Fruit fly (Drosophila melanogaster) whole organism, embryonic: ENCODE results near the gene CG11085.

Experiments
- Abd-B ChIP-seq: fragments of 200-800 bp; sonication (Bioruptor generic); optimal IDR thresholded peaks from 2 replicates; lab custom pipeline; 2018; ENCODE audit warnings: missing biosample characterization, mild to moderate bottlenecking, missing genetic modification characterization, moderate library complexity
- BEAF-32 ChIP-seq: fragments of 200-800 bp; sonication (Bioruptor generic); optimal IDR thresholded peaks from 3 replicates; lab custom pipeline; 2017; ENCODE audit warnings: missing biosample characterization, missing genetic modification characterization, mild to moderate bottlenecking, moderate library complexity, missing genetic modification reagents
- Bgb ChIP-seq: fragments of 200-800 bp; sonication (Bioruptor generic); IDR thresholded peaks from 2 replicates; pipeline ENCODE4 v1.3.6; 2022; ENCODE audit warnings: missing biosample characterization, missing genetic modification characterization; ENCODE audit not compliant: partially characterized antibody
- CG10147 ChIP-seq: fragments of 200-800 bp; sonication (Bioruptor generic); optimal IDR thresholded peaks from 2 replicates; lab custom pipeline; 2019; ENCODE audit warnings: missing biosample characterization, mild to moderate bottlenecking, missing genetic modification characterization, moderate library complexity
- CG10267 ChIP-seq: fragments of 200-800 bp; sonication (Bioruptor generic); optimal IDR thresholded peaks from 2 replicates; lab custom pipeline; 2018; ENCODE audit warnings: missing biosample characterization, mild to moderate bottlenecking, missing genetic modification characterization, moderate library complexity
- CG10366 ChIP-seq: fragments of 200-800 bp; sonication (Bioruptor generic); IDR thresholded peaks from 2 replicates; pipeline ENCODE4 v1.3.6; 2022; ENCODE audit warnings: missing biosample characterization, missing genetic modification characterization
- CG11398 ChIP-seq: fragments of 200-800 bp; sonication (Bioruptor generic); optimal IDR thresholded peaks from 2 replicates; lab custom pipeline; 2016; ENCODE audit warnings: missing biosample characterization, missing genetic modification characterization
- CG11504 ChIP-seq: fragments of 200-800 bp; sonication (Bioruptor generic); optimal IDR thresholded peaks from 3 replicates; lab custom pipeline; 2019; ENCODE audit warnings: missing biosample characterization, mild to moderate bottlenecking, missing genetic modification characterization, moderate library complexity
- CG11560 ChIP-seq: fragments of 200-800 bp; sonication (Bioruptor generic); IDR thresholded peaks from 3 replicates; pipeline ENCODE4 v1.3.6; 2022; ENCODE audit warnings: missing biosample characterization, missing genetic modification characterization
- CG12071 ChIP-seq: fragments of 200-800 bp; sonication (Bioruptor generic); optimal IDR thresholded peaks from 3 replicates; lab custom pipeline; 2018; ENCODE audit warnings: missing biosample characterization, mild to moderate bottlenecking, missing genetic modification characterization
- CG12391 ChIP-seq: fragments of 200-800 bp; sonication (Bioruptor generic); optimal IDR thresholded peaks from 3 replicates; lab custom pipeline; 2018; ENCODE audit warnings: missing biosample characterization, mild to moderate bottlenecking, missing genetic modification characterization, moderate library complexity
- CG13287 ChIP-seq: fragments of 200-800 bp; sonication (Bioruptor generic); IDR thresholded peaks from 2 replicates; pipeline ENCODE4 v1.3.6; 2022; ENCODE audit warnings: missing biosample characterization, missing genetic modification characterization; ENCODE audit not compliant: partially characterized antibody
- CG14014 ChIP-seq: fragments of 200-800 bp; sonication (Bioruptor generic); IDR thresholded peaks from 2 replicates; pipeline ENCODE4 v1.3.6; 2022; ENCODE audit warnings: missing biosample characterization, missing genetic modification characterization
- CG17186 ChIP-seq: fragments of 200-800 bp; sonication (Bioruptor generic); optimal IDR thresholded peaks from 3 replicates; lab custom pipeline; 2017; ENCODE audit warnings: missing biosample characterization, missing genetic modification reagents, missing genetic modification characterization
- CG18599 ChIP-seq: fragments of 200-800 bp; sonication (Bioruptor generic); optimal IDR thresholded peaks from 3 replicates; lab custom pipeline; 2017; ENCODE audit warnings: missing biosample characterization, missing genetic modification characterization, mild to moderate bottlenecking, moderate library complexity, missing genetic modification reagents
- CG2120 ChIP-seq: fragments of 200-800 bp; sonication (Bioruptor generic); optimal IDR thresholded peaks from 3 replicates; lab custom pipeline; 2016; ENCODE audit warnings: missing biosample characterization, missing genetic modification characterization
- CG3995 ChIP-seq: fragments of 200-800 bp; sonication (Bioruptor generic); optimal IDR thresholded peaks from 3 replicates; lab custom pipeline; 2016; ENCODE audit warnings: missing biosample characterization, missing genetic modification characterization
- CG4820 ChIP-seq: fragments of 200-800 bp; sonication (Bioruptor generic); optimal IDR thresholded peaks from 3 replicates; lab custom pipeline; 2016; ENCODE audit warnings: missing biosample characterization, missing genetic modification characterization
- CG6791 ChIP-seq: fragments of 200-800 bp; sonication (Bioruptor generic); IDR thresholded peaks from 3 replicates; pipeline ENCODE4 v1.3.6; 2022; ENCODE audit warnings: missing biosample characterization, missing genetic modification characterization; ENCODE audit not compliant: partially characterized antibody
- CG9932 ChIP-seq: fragments of 200-800 bp; sonication (Bioruptor generic); IDR thresholded peaks from 2 replicates; pipeline ENCODE4 v1.3.6; 2022; ENCODE audit warnings: missing biosample characterization, missing genetic modification characterization
- CTCF ChIP-seq: fragments of 200-800 bp; sonication (Bioruptor generic); optimal IDR thresholded peaks from 2 replicates; lab custom pipeline; 2017; ENCODE audit warnings: missing biosample characterization, mild to moderate bottlenecking, missing genetic modification characterization, moderate library complexity
- D ChIP-seq, 2 experiments: fragments of 200-800 bp in 1 of 2; fragments of >200 bp in 1 of 2; sonication (Bioruptor generic) in 1 of 2; optimal IDR thresholded peaks; 2 replicates in 1 of 2; 3 replicates in 1 of 2; lab custom pipeline; 2017; ENCODE audit warnings: mild to moderate bottlenecking in 1 of 2, missing biosample characterization in 1 of 2, missing genetic modification characterization in 1 of 2, missing genetic modification reagents in 1 of 2
- Dll ChIP-seq: fragments of 200-800 bp; sonication (Bioruptor generic); IDR thresholded peaks from 4 replicates; pipeline ENCODE4 v1.3.6; 2022; ENCODE audit warnings: missing biosample characterization, missing genetic modification characterization; ENCODE audit not compliant: partially characterized antibody
- Hmr ChIP-seq: fragments of 200-800 bp; sonication (Bioruptor generic); optimal IDR thresholded peaks from 3 replicates; lab custom pipeline; 2017; ENCODE audit warnings: mild to moderate bottlenecking, missing biosample characterization, missing genetic modification reagents, missing genetic modification characterization
- Max ChIP-seq: fragments of 200-800 bp; sonication (Bioruptor generic); optimal IDR thresholded peaks from 2 replicates; lab custom pipeline; 2016; ENCODE audit warnings: missing biosample characterization, mild to moderate bottlenecking, missing genetic modification characterization
- Rfx ChIP-seq: fragments of 200-800 bp; sonication (Bioruptor generic); IDR thresholded peaks from 2 replicates; pipeline ENCODE4 v1.3.6; 2022; ENCODE audit warnings: missing biosample characterization, missing genetic modification characterization
- Scr ChIP-seq: fragments of 200-800 bp; sonication (Bioruptor generic); IDR thresholded peaks from 2 replicates; pipeline ENCODE4 v1.3.6; 2022; ENCODE audit warnings: missing biosample characterization, missing genetic modification characterization; ENCODE audit not compliant: partially characterized antibody
- Vsx1 ChIP-seq: fragments of 200-800 bp; sonication (Bioruptor generic); optimal IDR thresholded peaks from 2 replicates; lab custom pipeline; 2017; ENCODE audit warnings: missing biosample characterization, mild to moderate bottlenecking, missing genetic modification characterization, missing genetic modification reagents
- ac ChIP-seq: fragments of 200-800 bp; sonication (Bioruptor generic); optimal IDR thresholded peaks from 3 replicates; lab custom pipeline; 2017; ENCODE audit warnings: missing biosample characterization, mild to moderate bottlenecking, missing genetic modification characterization
- chm ChIP-seq: fragments of 200-800 bp; sonication (Bioruptor generic); IDR thresholded peaks from 2 replicates; pipeline ENCODE4 v1.3.6; 2022; ENCODE audit warnings: missing biosample characterization, missing genetic modification characterization
- corto ChIP-seq: fragments of 200-800 bp; sonication (Bioruptor generic); optimal IDR thresholded peaks from 2 replicates; lab custom pipeline; 2016; ENCODE audit warnings: missing biosample characterization, mild to moderate bottlenecking, missing genetic modification characterization, moderate library complexity
- gfzf ChIP-seq: fragments of 200-800 bp; sonication (Bioruptor generic); optimal IDR thresholded peaks from 2 replicates; lab custom pipeline; 2016; ENCODE audit warnings: missing biosample characterization, mild to moderate bottlenecking, missing genetic modification characterization, moderate library complexity
- grn ChIP-seq: fragments of 200-800 bp; sonication (Bioruptor generic); optimal IDR thresholded peaks from 3 replicates; lab custom pipeline; 2017; ENCODE audit warnings: missing biosample characterization, missing genetic modification characterization
- hkb ChIP-seq, 2 experiments: fragments of 200-800 bp in 1 of 2; fragments of >200 bp in 1 of 2; sonication (Bioruptor generic) in 1 of 2; IDR thresholded peaks in 1 of 2; optimal IDR thresholded peaks in 1 of 2; 2 replicates each; pipeline versions ENCODE4 v1.3.6 to Lab custom; 2017 to 2022; ENCODE audit warnings: missing biosample characterization in 1 of 2, missing genetic modification characterization in 1 of 2
- lab ChIP-seq: fragments of 200-800 bp; sonication (Bioruptor generic); optimal IDR thresholded peaks from 3 replicates; lab custom pipeline; 2017; ENCODE audit warnings: missing biosample characterization, missing genetic modification characterization, mild to moderate bottlenecking, moderate library complexity, missing genetic modification reagents
- mam ChIP-seq: fragments of 200-800 bp; sonication (Bioruptor generic); optimal IDR thresholded peaks from 3 replicates; lab custom pipeline; 2016; ENCODE audit warnings: missing biosample characterization, missing genetic modification characterization
- mirr ChIP-seq: fragments of 200-800 bp; sonication (Bioruptor generic); optimal IDR thresholded peaks from 3 replicates; lab custom pipeline; 2018; ENCODE audit warnings: missing biosample characterization, mild to moderate bottlenecking, missing genetic modification characterization
- pfk ChIP-seq: fragments of 200-800 bp; sonication (Bioruptor generic); optimal IDR thresholded peaks from 2 replicates; lab custom pipeline; 2018; ENCODE audit warnings: missing biosample characterization, mild to moderate bottlenecking, missing genetic modification characterization, moderate library complexity
- phol ChIP-seq: fragments of 200-800 bp; sonication (Bioruptor generic); optimal IDR thresholded peaks from 3 replicates; lab custom pipeline; 2018; ENCODE audit warnings: missing biosample characterization, mild to moderate bottlenecking, missing genetic modification characterization, moderate library complexity
- pita ChIP-seq: fragments of 200-800 bp; sonication (Bioruptor generic); optimal IDR thresholded peaks from 2 replicates; lab custom pipeline; 2017; ENCODE audit warnings: missing biosample characterization, mild to moderate bottlenecking, missing genetic modification characterization
- ranshi ChIP-seq: fragments of 200-800 bp; sonication (Bioruptor generic); IDR thresholded peaks from 2 replicates; pipeline ENCODE4 v1.3.6; 2022; ENCODE audit warnings: missing biosample characterization, missing genetic modification characterization
- rib ChIP-seq: fragments of 200-800 bp; sonication (Bioruptor generic); IDR thresholded peaks from 2 replicates; pipeline ENCODE4 v1.3.6; 2022; ENCODE audit warnings: missing biosample characterization, missing genetic modification characterization
- row ChIP-seq: fragments of 200-800 bp; sonication (Bioruptor generic); IDR thresholded peaks from 3 replicates; pipeline ENCODE4 v1.3.6; 2022; ENCODE audit warnings: missing biosample characterization, missing genetic modification characterization
- salm ChIP-seq: fragments of 200-800 bp; sonication (Bioruptor generic); optimal IDR thresholded peaks from 2 replicates; lab custom pipeline; 2018; ENCODE audit warnings: missing biosample characterization, mild to moderate bottlenecking, missing genetic modification characterization
- seq ChIP-seq: fragments of 200-800 bp; sonication (Bioruptor generic); IDR thresholded peaks from 2 replicates; pipeline ENCODE4 v1.3.6; 2022; ENCODE audit warnings: missing biosample characterization, missing genetic modification characterization
- so ChIP-seq: fragments of 200-800 bp; sonication (Bioruptor generic); IDR thresholded peaks from 3 replicates; pipeline ENCODE4 v1.3.6; 2022; ENCODE audit warnings: missing biosample characterization, missing genetic modification characterization
- ttk ChIP-seq: fragments of 200-800 bp; sonication (Bioruptor generic); IDR thresholded peaks from 2 replicates; pipeline ENCODE4 v2.1.2; 2022; ENCODE audit warnings: missing biosample characterization, missing genetic modification characterization

CG11085 gene

dm6 chrX:12658999-12659560 lies 43.0 kb downstream of the CG11085 start, which contains the start of gene Tis11 (continued):
- TF ChIP-seq pita (GFP tag; lab: Kevin White, UChicago): peak; percentile 77
- TF ChIP-seq chm (GFP tag; lab: Robert Waterston, UW): peak; percentile 94
- no peak for TF ChIP-seq ranshi (GFP tag; lab: Robert Waterston, UW)
- TF ChIP-seq pfk (GFP tag; lab: Kevin White, UChicago): peak; percentile 20
- TF ChIP-seq CG14014: peak; percentile 15; the same call in 1 of the 2 replicates
- no peak for TF ChIP-seq ttk (GFP tag; lab: Robert Waterston, UW)
- TF ChIP-seq CG17186: peak; percentile 20
- peak; percentile 41 for TF ChIP-seq CG3995
- peak; percentile 89 for TF ChIP-seq hkb (optimal IDR thresholded peaks at IDR 0.05; lab: Kevin White, UChicago)
- TF ChIP-seq hkb (GFP tag; IDR thresholded peaks at IDR 0.05; lab: Robert Waterston, UW): peak; percentile 32; the same call in 1 of the 2 replicates
- peak; percentile 55; the same call in 1 of the 3 replicates for TF ChIP-seq so
- no peak for TF ChIP-seq seq (GFP tag; lab: Robert Waterston, UW)
- TF ChIP-seq Max (GFP tag; lab: Kevin White, UChicago): no peak
- peak; percentile 71 for TF ChIP-seq CTCF
- peak; percentile 70; the same call in 2 of the 3 replicates for TF ChIP-seq CG11560
- TF ChIP-seq corto: no peak
- TF ChIP-seq grn (GFP tag; lab: Kevin White, UChicago): peak; percentile 31
- TF ChIP-seq CG11504 (tag; lab: Kevin White, UChicago): peak; percentile 14
- TF ChIP-seq D (optimal IDR thresholded peaks at IDR 0.05; lab: Kevin White, UChicago): no peak
- no peak for TF ChIP-seq D (GFP tag; optimal IDR thresholded peaks at IDR 0.05; lab: Kevin White, UChicago)
- TF ChIP-seq CG4820 (GFP tag; lab: Kevin White, UChicago): no peak
- TF ChIP-seq CG10267 (tag; lab: Kevin White, UChicago): peak; percentile 60
- TF ChIP-seq CG9932 (GFP tag; lab: Robert Waterston, UW): peak; percentile 18; the same call in 1 of the 2 replicates
- peak; percentile 10 for TF ChIP-seq CG10147
- TF ChIP-seq CG12071 (GFP tag; lab: Kevin White, UChicago): peak; percentile 18
- TF ChIP-seq row (GFP tag; lab: Robert Waterston, UW): 0 out of 3 replicates have a peak, but pooled peaks have one; percentile 30
- peak; percentile 61 for TF ChIP-seq rib (GFP tag; lab: Robert Waterston, UW)
- TF ChIP-seq CG10366 (GFP tag; lab: Robert Waterston, UW): no peak; the same call in 1 of the 2 replicates
- peak; percentile 65 for TF ChIP-seq BEAF-32 (GFP tag; lab: Kevin White, UChicago)
- peak; percentile 56 for TF ChIP-seq Scr
- peak; percentile 39 for TF ChIP-seq phol (tag; lab: Kevin White, UChicago)
- peak; percentile 12 for TF ChIP-seq salm
- TF ChIP-seq lab (GFP tag; lab: Kevin White, UChicago): peak; percentile 33
- TF ChIP-seq Rfx: peak; percentile 39; the same call in 1 of the 2 replicates
- no peak for TF ChIP-seq Abd-B (GFP tag; lab: Kevin White, UChicago)
- peak; percentile 96 for TF ChIP-seq gfzf (GFP tag; lab: Kevin White, UChicago)
- peak; percentile 58 for TF ChIP-seq Hmr (GFP tag; lab: Kevin White, UChicago)
- peak; percentile 38; the same call in 1 of the 2 replicates for TF ChIP-seq CG13287
- TF ChIP-seq CG6791 (GFP tag; lab: Robert Waterston, UW): peak; percentile 21; the same call in 1 of the 3 replicates
- no peak for TF ChIP-seq Vsx1 (GFP tag; lab: Kevin White, UChicago)
- no peak for TF ChIP-seq CG11398
- TF ChIP-seq Bgb (GFP tag; lab: Robert Waterston, UW): peak; percentile 48; the same call in 1 of the 2 replicates
- peak; percentile 37 for TF ChIP-seq CG18599 (GFP tag; lab: Kevin White, UChicago)
- peak; percentile 40 for TF ChIP-seq CG2120 (GFP tag; lab: Kevin White, UChicago)
- TF ChIP-seq Dll (GFP tag; lab: Robert Waterston, UW): 0 out of 4 replicates have a peak, but pooled peaks have one; percentile 27
- no peak for TF ChIP-seq ac (GFP tag; lab: Kevin White, UChicago)
- TF ChIP-seq mirr (GFP tag; lab: Kevin White, UChicago): peak; percentile 1
- TF ChIP-seq CG12391 (tag; lab: Kevin White, UChicago): peak; percentile 3
- peak; percentile 25 for TF ChIP-seq mam (GFP tag; lab: Kevin White, UChicago)
